Worm (Caenorhabditis elegans): Measurements from ENCODE around the gene srw-63.

Gene srw-63

ce11 chrIV:13979797-13980459 is 35.8 kb downstream of the srw-63 start, which contains the start of gene dnbp-1 (continued):
- no peak for TF ChIP-seq lin-39 (tag; optimal IDR thresholded peaks at IDR 0.05)
- TF ChIP-seq hlh-11 (tag; optimal IDR thresholded peaks at IDR 0.05), result no peak
- TF ChIP-seq set-16 (GFP tag; IDR thresholded peaks at IDR 0.05), result no peak
- TF ChIP-seq ztf-7 (tag; optimal IDR thresholded peaks at IDR 0.05), result peak; percentile 29

ce11 chrIV:13965535-13965934 is 50.2 kb downstream of the srw-63 start:
- peak; percentile 91 for TF ChIP-seq snpc-1.2 (GFP tag; IDR thresholded peaks at IDR 0.05)
- peak; percentile 72 for TF ChIP-seq aha-1 (tag)

All from whole organism, L4 larva.